Fruit fly (Drosophila melanogaster) whole organism, embryonic: ENCODE data around the gene CG8379.

Experiments
- B-H2 ChIP-seq: fragments of 200-800 bp; sonication (Bioruptor generic); optimal IDR thresholded peaks from 2 replicates; lab custom pipeline; 2018; ENCODE audit warnings: missing biosample characterization, mild to moderate bottlenecking, missing genetic modification characterization
- CG10147 ChIP-seq: fragments of 200-800 bp; sonication (Bioruptor generic); optimal IDR thresholded peaks from 2 replicates; lab custom pipeline; 2019; ENCODE audit warnings: missing biosample characterization, mild to moderate bottlenecking, missing genetic modification characterization, moderate library complexity
- CG12942 ChIP-seq: fragments of 200-800 bp; sonication (Bioruptor generic); optimal IDR thresholded peaks from 3 replicates; lab custom pipeline; 2016; ENCODE audit warnings: missing biosample characterization, missing genetic modification characterization
- CG13424 ChIP-seq: fragments of 200-800 bp; sonication (Bioruptor generic); optimal IDR thresholded peaks from 2 replicates; lab custom pipeline; 2019; ENCODE audit warnings: missing biosample characterization, mild to moderate bottlenecking, missing genetic modification characterization, moderate library complexity
- CG16779 ChIP-seq: fragments of 200-800 bp; sonication (Bioruptor generic); IDR thresholded peaks from 2 replicates; pipeline ENCODE4 v1.3.6; 2022; ENCODE audit warnings: missing biosample characterization, missing genetic modification characterization
- CG16813 ChIP-seq: fragments of 200-800 bp; sonication (Bioruptor generic); IDR thresholded peaks from 3 replicates; pipeline ENCODE4 v1.3.6; 2022; ENCODE audit warnings: missing biosample characterization, missing genetic modification characterization; ENCODE audit not compliant: partially characterized antibody
- CG2199 ChIP-seq: fragments of 200-800 bp; sonication (Bioruptor generic); IDR thresholded peaks from 3 replicates; pipeline ENCODE4 v1.3.6; 2022; ENCODE audit warnings: missing biosample characterization, missing genetic modification characterization
- CG4328 ChIP-seq: fragments of 200-800 bp; sonication (Bioruptor generic); optimal IDR thresholded peaks from 3 replicates; lab custom pipeline; 2017; ENCODE audit warnings: missing biosample characterization, missing genetic modification reagents, missing genetic modification characterization
- CG4404 ChIP-seq: fragments of 200-800 bp; sonication (Bioruptor generic); IDR thresholded peaks from 2 replicates; pipeline ENCODE4 v1.3.6; 2022; ENCODE audit warnings: missing biosample characterization, missing genetic modification characterization
- CG6854 ChIP-seq: fragments of 200-800 bp; sonication (Bioruptor generic); optimal IDR thresholded peaks from 3 replicates; lab custom pipeline; 2017; ENCODE audit warnings: missing biosample characterization, mild to moderate bottlenecking, missing genetic modification characterization
- CG9932 ChIP-seq: fragments of 200-800 bp; sonication (Bioruptor generic); IDR thresholded peaks from 2 replicates; pipeline ENCODE4 v1.3.6; 2022; ENCODE audit warnings: missing biosample characterization, missing genetic modification characterization
- Dll ChIP-seq: fragments of 200-800 bp; sonication (Bioruptor generic); IDR thresholded peaks from 4 replicates; pipeline ENCODE4 v1.3.6; 2022; ENCODE audit warnings: missing biosample characterization, missing genetic modification characterization; ENCODE audit not compliant: partially characterized antibody
- Doc3 ChIP-seq: fragments of 200-800 bp; sonication (Bioruptor generic); IDR thresholded peaks from 3 replicates; pipeline ENCODE4 v1.3.6; 2022; ENCODE audit warnings: missing biosample characterization, missing genetic modification characterization; ENCODE audit not compliant: partially characterized antibody
- Drgx ChIP-seq: fragments of 200-800 bp; sonication (Bioruptor generic); IDR thresholded peaks from 2 replicates; pipeline ENCODE4 v1.3.6; 2022; ENCODE audit warnings: missing biosample characterization, missing genetic modification characterization
- Kr ChIP-seq: fragments of 200-800 bp; sonication (Bioruptor generic); optimal IDR thresholded peaks from 2 replicates; lab custom pipeline; 2017; ENCODE audit warnings: missing biosample characterization, mild to moderate bottlenecking, missing genetic modification characterization
- Mad ChIP-seq: fragments of 200-800 bp; sonication (Bioruptor generic); optimal IDR thresholded peaks from 2 replicates; lab custom pipeline; 2016; ENCODE audit warnings: missing biosample characterization, missing genetic modification characterization
- Mrtf ChIP-seq: fragments of 200-800 bp; sonication (Bioruptor generic); IDR thresholded peaks from 3 replicates; pipeline ENCODE4 v1.3.6; 2022; ENCODE audit warnings: missing biosample characterization, missing genetic modification characterization
- Neu2 ChIP-seq: fragments of 200-800 bp; sonication (Bioruptor generic); optimal IDR thresholded peaks from 3 replicates; lab custom pipeline; 2016; ENCODE audit warnings: missing biosample characterization, missing genetic modification characterization, borderline replicate concordance
- Ptx1 ChIP-seq: fragments of 200-800 bp; sonication (Bioruptor generic); IDR thresholded peaks from 2 replicates; pipeline ENCODE4 v1.3.6; 2022; ENCODE audit warnings: missing biosample characterization, missing genetic modification characterization
- Side ChIP-seq: fragments of 200-800 bp; sonication (Bioruptor generic); optimal IDR thresholded peaks from 2 replicates; lab custom pipeline; 2016; ENCODE audit warnings: missing biosample characterization, missing genetic modification characterization
- Sox102F ChIP-seq: fragments of 200-800 bp; sonication (Bioruptor generic); optimal IDR thresholded peaks from 2 replicates; lab custom pipeline; 2018; ENCODE audit warnings: missing biosample characterization, mild to moderate bottlenecking, missing genetic modification characterization, moderate library complexity
- Spps ChIP-seq: fragments of 200-800 bp; sonication (Bioruptor generic); optimal IDR thresholded peaks from 2 replicates; lab custom pipeline; 2018; ENCODE audit warnings: missing biosample characterization, mild to moderate bottlenecking, missing genetic modification characterization
- Ssrp ChIP-seq: fragments of 200-800 bp; sonication (Bioruptor generic); optimal IDR thresholded peaks from 2 replicates; lab custom pipeline; 2018; ENCODE audit warnings: missing biosample characterization, mild to moderate bottlenecking, missing genetic modification characterization, moderate library complexity
- Trl ChIP-seq, 3 experiments: fragments of >200 bp in 2 of 3; fragments of 200-800 bp in 1 of 3; sonication (Bioruptor generic) in 1 of 3; optimal IDR thresholded peaks; 2 replicates in 1 of 3; 3 replicates in 2 of 3; lab custom pipeline; 2016 to 2017; ENCODE audit warnings: missing biosample characterization in 1 of 3, missing genetic modification characterization in 1 of 3
- ash1 ChIP-seq: fragments of 200-800 bp; sonication (Bioruptor generic); optimal IDR thresholded peaks from 2 replicates; lab custom pipeline; 2018; ENCODE audit warnings: missing biosample characterization, mild to moderate bottlenecking, missing genetic modification characterization
- bsh ChIP-seq, 2 experiments: fragments of 200-800 bp; sonication (Bioruptor generic); optimal IDR thresholded peaks; 2 replicates each; lab custom pipeline; 2017 to 2018; ENCODE audit warnings: mild to moderate bottlenecking in 2 of 2, missing biosample characterization in 2 of 2, missing genetic modification characterization in 2 of 2, moderate library complexity in 1 of 2
- cg ChIP-seq: fragments of 200-800 bp; sonication (Bioruptor generic); optimal IDR thresholded peaks from 3 replicates; lab custom pipeline; 2019; ENCODE audit warnings: missing biosample characterization, mild to moderate bottlenecking, missing genetic modification characterization, moderate library complexity
- chm ChIP-seq: fragments of 200-800 bp; sonication (Bioruptor generic); IDR thresholded peaks from 2 replicates; pipeline ENCODE4 v1.3.6; 2022; ENCODE audit warnings: missing biosample characterization, missing genetic modification characterization
- crol ChIP-seq: fragments of 200-800 bp; sonication (Bioruptor generic); IDR thresholded peaks from 2 replicates; pipeline ENCODE4 v1.3.6; 2022; ENCODE audit warnings: missing biosample characterization, missing genetic modification characterization
- crp ChIP-seq, 2 experiments: fragments of 200-800 bp; sonication (Bioruptor generic); optimal IDR thresholded peaks; 2 replicates in 1 of 2; 3 replicates in 1 of 2; lab custom pipeline; 2017; ENCODE audit warnings: missing biosample characterization in 2 of 2, missing genetic modification characterization in 2 of 2, mild to moderate bottlenecking in 1 of 2, moderate library complexity in 1 of 2
- disco-r ChIP-seq: fragments of 200-800 bp; sonication (Bioruptor generic); optimal IDR thresholded peaks from 2 replicates; lab custom pipeline; 2016; ENCODE audit warnings: missing biosample characterization, missing genetic modification characterization
- dpn ChIP-seq, 2 experiments: fragments of 200-800 bp; sonication (Bioruptor generic); optimal IDR thresholded peaks; 3 replicates each; lab custom pipeline; 2016; ENCODE audit warnings: missing biosample characterization in 2 of 2, missing genetic modification characterization in 2 of 2
- gcm ChIP-seq: fragments of 200-800 bp; sonication (Bioruptor generic); optimal IDR thresholded peaks from 2 replicates; lab custom pipeline; 2019; ENCODE audit warnings: missing biosample characterization, mild to moderate bottlenecking, missing genetic modification characterization, moderate library complexity
- gem ChIP-seq: fragments of 200-800 bp; sonication (Bioruptor generic); optimal IDR thresholded peaks from 2 replicates; lab custom pipeline; 2019; ENCODE audit warnings: missing biosample characterization, mild to moderate bottlenecking, missing genetic modification characterization, moderate library complexity
- grau ChIP-seq: fragments of 200-800 bp; optimal IDR thresholded peaks from 3 replicates; lab custom pipeline; 2019; ENCODE audit warnings: missing biosample characterization, mild to moderate bottlenecking, missing genetic modification characterization, moderate library complexity
- grn ChIP-seq: fragments of 200-800 bp; sonication (Bioruptor generic); optimal IDR thresholded peaks from 3 replicates; lab custom pipeline; 2017; ENCODE audit warnings: missing biosample characterization, missing genetic modification characterization
- gsb-n ChIP-seq: fragments of 200-800 bp; sonication (Bioruptor generic); optimal IDR thresholded peaks from 3 replicates; lab custom pipeline; 2018; ENCODE audit warnings: missing biosample characterization, mild to moderate bottlenecking, missing genetic modification characterization
- hth ChIP-seq: fragments of >200 bp; optimal IDR thresholded peaks from 2 replicates; lab custom pipeline; 2017; ENCODE audit warnings: inconsistent platforms
- kah ChIP-seq: fragments of 200-800 bp; sonication (Bioruptor generic); optimal IDR thresholded peaks from 2 replicates; lab custom pipeline; 2018; ENCODE audit warnings: missing biosample characterization, mild to moderate bottlenecking, missing genetic modification characterization
- kni ChIP-seq: fragments of 200-800 bp; sonication (Bioruptor generic); optimal IDR thresholded peaks from 3 replicates; lab custom pipeline; 2017; ENCODE audit warnings: mild to moderate bottlenecking, missing biosample characterization, missing genetic modification reagents, missing genetic modification characterization
- row ChIP-seq: fragments of 200-800 bp; sonication (Bioruptor generic); IDR thresholded peaks from 3 replicates; pipeline ENCODE4 v1.3.6; 2022; ENCODE audit warnings: missing biosample characterization, missing genetic modification characterization
- sens ChIP-seq: fragments of 200-800 bp; sonication (Bioruptor generic); peaks from one replicate; lab custom pipeline; 2016; ENCODE audit warnings: missing biosample characterization, missing genetic modification characterization
- sisA ChIP-seq: fragments of 200-800 bp; sonication (Bioruptor generic); IDR thresholded peaks from 2 replicates; pipeline ENCODE4 v1.3.6; 2022; ENCODE audit warnings: missing biosample characterization, missing genetic modification characterization
- sqz ChIP-seq: fragments of 200-800 bp; sonication (Bioruptor generic); optimal IDR thresholded peaks from 3 replicates; lab custom pipeline; 2018; ENCODE audit warnings: missing biosample characterization, mild to moderate bottlenecking, missing genetic modification characterization
- sug ChIP-seq: fragments of 200-800 bp; optimal IDR thresholded peaks from 2 replicates; lab custom pipeline; 2019; ENCODE audit warnings: missing biosample characterization, mild to moderate bottlenecking, missing genetic modification characterization, moderate library complexity
- twi ChIP-seq: fragments of 200-800 bp; optimal IDR thresholded peaks from 2 replicates; lab custom pipeline; 2019; ENCODE audit warnings: missing biosample characterization, mild to moderate bottlenecking, missing genetic modification characterization, moderate library complexity
- unpg ChIP-seq: fragments of 200-800 bp; sonication (Bioruptor generic); optimal IDR thresholded peaks from 3 replicates; lab custom pipeline; 2018; ENCODE audit warnings: missing biosample characterization, mild to moderate bottlenecking, missing genetic modification characterization, moderate library complexity
- z ChIP-seq: fragments of 200-800 bp; sonication (Bioruptor generic); IDR thresholded peaks from 3 replicates; pipeline ENCODE4 v1.3.6; 2022; ENCODE audit warnings: missing biosample characterization, missing genetic modification characterization

The CG8379 gene

dm6 chr3R:8846154-8846648, 22.0 kb downstream of the CG8379 start (continued):
- peak; percentile 58 for TF ChIP-seq B-H2 (GFP tag; lab: Kevin White, UChicago)
- no peak for TF ChIP-seq CG4404 (GFP tag; lab: Robert Waterston, UW)
- TF ChIP-seq dpn (GFP tag; optimal IDR thresholded peaks at IDR 0.05; lab: Kevin White, UChicago), result peak; percentile 8 to 49
- TF ChIP-seq, all 482 proteins: peak for 291

DNA sequence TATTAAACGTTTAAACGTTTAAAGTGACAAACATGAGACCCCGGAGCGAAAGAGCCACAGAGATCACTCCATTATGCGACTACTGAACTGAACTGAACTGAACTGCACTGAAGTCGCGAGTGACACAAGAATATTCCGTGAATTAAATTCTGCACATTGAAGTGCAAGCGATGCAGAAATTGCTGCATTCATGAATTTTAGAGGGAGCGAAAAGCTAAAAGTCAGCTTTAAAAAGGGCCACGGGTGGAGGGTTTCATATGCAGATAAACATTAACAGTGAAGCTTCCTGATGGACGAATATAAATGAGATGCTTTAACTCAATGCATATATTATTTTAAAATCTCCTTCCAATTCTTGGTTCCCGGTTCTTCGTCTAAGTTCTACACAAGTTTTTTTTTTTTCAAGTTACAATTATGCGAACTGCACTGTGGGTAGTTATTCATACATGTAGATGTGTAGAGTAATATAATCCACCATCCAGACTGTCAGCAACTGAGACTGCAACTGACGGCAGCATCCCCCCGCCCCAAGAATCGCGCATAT, 23.0 kb downstream of the CG8379 start:
- TF ChIP-seq CG10147 (no peak), CG13424 (no peak), crol (GFP tag; lab: Robert Waterston, UW) (no peak), Sox102F (GFP tag; lab: Kevin White, UChicago) (peak; percentile 15), sisA (GFP tag; lab: Robert Waterston, UW) (0 out of 2 replicates have a peak, but pooled peaks have one; percentile 9), Mrtf (GFP tag; lab: Robert Waterston, UW) (no peak), hth (lab: Kevin White, UChicago) (no peak), gem (peak; percentile 24), CG12942 (GFP tag; lab: Kevin White, UChicago) (no peak), grn (GFP tag; lab: Kevin White, UChicago) (no peak), Drgx (GFP tag; lab: Robert Waterston, UW) (peak; percentile 31; the same call in 1 of the 2 replicates), Mad (GFP tag; lab: Kevin White, UChicago) (no peak), Kr (GFP tag; lab: Kevin White, UChicago) (no peak), grau (tag; lab: Kevin White, UChicago) (peak; percentile 66), row (peak; percentile 44; the same call in 2 of the 3 replicates), CG16813 (GFP tag; lab: Robert Waterston, UW) (no peak), CG16779 (GFP tag; lab: Robert Waterston, UW) (no peak), Ssrp (peak; percentile 6), Ptx1 (GFP tag; lab: Robert Waterston, UW) (0 out of 2 replicates have a peak, but pooled peaks have one; percentile 18), Neu2 (GFP tag; lab: Kevin White, UChicago) (no peak), bsh (GFP tag; optimal IDR thresholded peaks at IDR 0.05; lab: Kevin White, UChicago) (peak; percentile 7 to 22), Doc3 (GFP tag; lab: Robert Waterston, UW) (no peak), CG9932 (GFP tag; lab: Robert Waterston, UW) (no peak), sens (peak; percentile 36), unpg (GFP tag; lab: Kevin White, UChicago) (no peak), crp (GFP tag; optimal IDR thresholded peaks at IDR 0.05; lab: Kevin White, UChicago) (no peak), Dll (GFP tag; lab: Robert Waterston, UW) (no peak), twi (tag; lab: Kevin White, UChicago) (no peak)

DNA sequence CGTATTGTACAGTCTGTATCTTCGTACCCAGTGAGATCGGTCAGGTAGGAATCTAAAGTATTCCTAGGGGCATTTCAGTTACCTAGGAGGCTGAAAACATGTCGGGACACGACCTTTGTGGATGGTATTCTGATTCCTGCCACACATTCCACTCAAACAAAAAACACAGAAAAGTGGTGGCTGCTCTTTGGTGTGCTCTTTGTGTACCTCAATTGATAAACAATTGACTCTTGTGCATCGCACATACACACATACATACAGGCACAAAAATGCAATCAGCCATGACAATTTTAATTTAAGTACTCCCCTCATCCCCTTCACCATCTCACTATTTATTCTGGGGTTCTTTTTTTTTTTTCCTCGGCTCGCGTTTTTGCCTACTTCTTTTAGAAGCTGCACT, 24.0 kb downstream of the CG8379 start:
- TF ChIP-seq CG2199 (peak; percentile 43; the same call in 1 of the 3 replicates), cg (GFP tag; lab: Kevin White, UChicago) (peak; percentile 66), disco-r (no peak), Spps (tag; lab: Kevin White, UChicago) (no peak), CG4328 (no peak), kah (no peak), sens (peak; percentile 2), sug (tag; lab: Kevin White, UChicago) (no peak), gcm (GFP tag; lab: Kevin White, UChicago) (peak; percentile 20), kni (GFP tag; lab: Kevin White, UChicago) (peak; percentile 81), CG6854 (GFP tag; lab: Kevin White, UChicago) (no peak), z (peak; percentile 69), chm (GFP tag; lab: Robert Waterston, UW) (no peak), ash1 (GFP tag; lab: Kevin White, UChicago) (peak; percentile 16), sqz (GFP tag; lab: Kevin White, UChicago) (peak; percentile 40), Trl (optimal IDR thresholded peaks at IDR 0.05; lab: Kevin White, UChicago) (peak in 1 of 2 experiments; percentile 1), Trl (GFP tag; optimal IDR thresholded peaks at IDR 0.05; lab: Kevin White, UChicago) (no peak), Side (GFP tag; lab: Kevin White, UChicago) (no peak), gsb-n (tag; lab: Kevin White, UChicago) (peak; percentile 51)
